Fruit fly (Drosophila melanogaster): Measurements from ENCODE around the gene atk.

Gene atk

dm6 chr3L:20441632-20442469 lies 22.8 kb downstream of the atk start, which contains the start of gene CG5910 (continued):
- no peak for TF ChIP-seq Kr (GFP tag; optimal IDR thresholded peaks at IDR 0.05)
- TF ChIP-seq CG6791 (GFP tag; IDR thresholded peaks at IDR 0.05; ENCODE audit: partially characterized antibody): no peak
- TF ChIP-seq bbx (GFP tag; IDR thresholded peaks at IDR 0.05; ENCODE audit: partially characterized antibody): no peak
- TF ChIP-seq CG1529 (GFP tag; optimal IDR thresholded peaks at IDR 0.05): peak; percentile 68
- peak; percentile 78 for TF ChIP-seq CG3407 (GFP tag; optimal IDR thresholded peaks at IDR 0.05)
- peak; percentile 90 for TF ChIP-seq Hand (GFP tag; optimal IDR thresholded peaks at IDR 0.05)
- peak; percentile 90 for TF ChIP-seq CG15601 (tag; optimal IDR thresholded peaks at IDR 0.05)
- peak; percentile 77 for TF ChIP-seq Max (GFP tag; optimal IDR thresholded peaks at IDR 0.05)
- 0 out of 3 replicates have a peak, but pooled peaks have one; percentile 55 for TF ChIP-seq C15 (GFP tag; IDR thresholded peaks at IDR 0.05)
- peak; percentile 81 for TF ChIP-seq sens (GFP tag)
- peak; percentile 54 for TF ChIP-seq CG2116 (GFP tag; optimal IDR thresholded peaks at IDR 0.05)
- TF ChIP-seq fd3F (GFP tag; optimal IDR thresholded peaks at IDR 0.05): peak; percentile 79
- TF ChIP-seq CG13123 (GFP tag; optimal IDR thresholded peaks at IDR 0.05): peak; percentile 76
- peak; percentile 94 for TF ChIP-seq CG12391 (tag; optimal IDR thresholded peaks at IDR 0.05)
- peak; percentile 88 for TF ChIP-seq CG6765 (GFP tag; optimal IDR thresholded peaks at IDR 0.05)
- peak; percentile 62 for TF ChIP-seq CG5245 (GFP tag; optimal IDR thresholded peaks at IDR 0.05)
- peak; percentile 56 for TF ChIP-seq CG7987 (GFP tag; optimal IDR thresholded peaks at IDR 0.05)
- TF ChIP-seq CG17912 (GFP tag; optimal IDR thresholded peaks at IDR 0.05): no peak
- TF ChIP-seq caup (GFP tag; optimal IDR thresholded peaks at IDR 0.05; ENCODE audit: severe bottlenecking): peak; percentile 91
- peak; percentile 90 for TF ChIP-seq gsb-n (tag; optimal IDR thresholded peaks at IDR 0.05)
- TF ChIP-seq Doc3 (GFP tag; IDR thresholded peaks at IDR 0.05; ENCODE audit: partially characterized antibody): no peak
- TF ChIP-seq CG12942 (GFP tag; optimal IDR thresholded peaks at IDR 0.05): peak; percentile 67
- no peak for TF ChIP-seq gfzf (GFP tag; optimal IDR thresholded peaks at IDR 0.05)
- no peak for TF ChIP-seq ab (GFP tag; optimal IDR thresholded peaks at IDR 0.05)
- peak; percentile 66 for TF ChIP-seq CG10366 (GFP tag; IDR thresholded peaks at IDR 0.05)
- peak; percentile 66 for TF ChIP-seq CG18476 (GFP tag; optimal IDR thresholded peaks at IDR 0.05)
- TF ChIP-seq mirr (GFP tag; optimal IDR thresholded peaks at IDR 0.05): peak; percentile 3
- TF ChIP-seq Med (GFP tag): peak; percentile 64
- peak; percentile 3 for TF ChIP-seq Atf-2 (GFP tag; optimal IDR thresholded peaks at IDR 0.05)
- peak in 1 of 2 experiments; percentile 38 for TF ChIP-seq crp (GFP tag; optimal IDR thresholded peaks at IDR 0.05)
- no peak for TF ChIP-seq da (GFP tag; optimal IDR thresholded peaks at IDR 0.05)
- no peak for TF ChIP-seq sr (GFP tag; IDR thresholded peaks at IDR 0.05)
- peak; percentile 42 for TF ChIP-seq wek (GFP tag; optimal IDR thresholded peaks at IDR 0.05)
- TF ChIP-seq HLH54F (GFP tag; optimal IDR thresholded peaks at IDR 0.05): peak; percentile 21
- TF ChIP-seq Ptx1 (GFP tag; IDR thresholded peaks at IDR 0.05): peak; percentile 83
- no peak for TF ChIP-seq sima (GFP tag; optimal IDR thresholded peaks at IDR 0.05)
- peak; percentile 24; the same call in 1 of the 3 replicates for TF ChIP-seq CG34422 (GFP tag; IDR thresholded peaks at IDR 0.05)
- TF ChIP-seq pita (GFP tag; optimal IDR thresholded peaks at IDR 0.05): no peak
- TF ChIP-seq repo (GFP tag; optimal IDR thresholded peaks at IDR 0.05): no peak
- peak; percentile 93 for TF ChIP-seq CG14710 (tag; optimal IDR thresholded peaks at IDR 0.05)
- TF ChIP-seq trh (GFP tag; optimal IDR thresholded peaks at IDR 0.05): peak; percentile 37
- no peak for TF ChIP-seq Mes4 (GFP tag; optimal IDR thresholded peaks at IDR 0.05)
- no peak for TF ChIP-seq CkIIα-i1 (GFP tag; IDR thresholded peaks at IDR 0.05)
- peak; percentile 91 for TF ChIP-seq pros (GFP tag; optimal IDR thresholded peaks at IDR 0.05)
- peak; percentile 96 for TF ChIP-seq CG7556 (GFP tag; optimal IDR thresholded peaks at IDR 0.05)
- peak; percentile 95 for TF ChIP-seq CG9727 (GFP tag; optimal IDR thresholded peaks at IDR 0.05)
- TF ChIP-seq Ravus (GFP tag; IDR thresholded peaks at IDR 0.05): peak; percentile 26; the same call in 1 of the 2 replicates
- peak; percentile 72; the same call in 2 of the 3 replicates for TF ChIP-seq CG11560 (tag; IDR thresholded peaks at IDR 0.05)
